Worm (Caenorhabditis elegans): ENCODE measurements around the gene C53C11.2.

ce11 chrX:17330574-17330973, 5.9 kb upstream of the C53C11.2 start:
- TF ChIP-seq flt-1 (GFP tag; IDR thresholded peaks at IDR 0.05) (no peak), ref-1 (GFP tag; conservative IDR thresholded peaks at IDR 0.05) (no peak)

All from whole organism, midembryonic.